Fruit fly (Drosophila melanogaster) whole organism, embryonic: ENCODE data around the gene CG11249.

ENCODE experiments used
- HLH4C ChIP-seq: fragments of 200-800 bp; sonication (Bioruptor generic); IDR thresholded peaks from 3 replicates; pipeline ENCODE4 v1.3.6; 2022; ENCODE audit warnings: missing biosample characterization, missing genetic modification characterization; ENCODE audit not compliant: partially characterized antibody
- Spps ChIP-seq: fragments of 200-800 bp; sonication (Bioruptor generic); optimal IDR thresholded peaks from 2 replicates; lab custom pipeline; 2018; ENCODE audit warnings: missing biosample characterization, mild to moderate bottlenecking, missing genetic modification characterization

DNA sequence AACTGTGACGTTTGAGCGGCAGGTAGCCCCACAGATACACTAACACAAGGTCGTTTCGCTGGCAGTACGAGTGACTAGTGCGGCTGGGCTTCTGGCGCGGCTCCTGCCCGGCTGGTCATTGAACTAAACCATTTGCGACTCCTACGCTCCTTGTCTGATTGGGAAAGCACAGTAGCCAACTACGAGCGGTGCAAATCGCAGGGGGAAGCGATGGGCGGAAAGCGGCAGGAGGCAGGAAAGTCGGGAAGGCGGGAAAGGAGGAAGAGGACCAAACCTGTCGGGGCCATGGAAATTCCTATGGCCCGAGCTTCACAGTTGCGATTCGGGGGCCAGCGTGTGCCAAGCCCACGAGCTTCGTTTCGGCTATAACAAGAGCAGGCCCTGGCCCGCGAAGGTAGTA lies 27.8 kb upstream of the CG11249 start:
- TF ChIP-seq HLH4C (GFP tag; lab: Robert Waterston, UW) (no peak), Spps (tag; lab: Kevin White, UChicago) (no peak)
